Fruit fly (Drosophila melanogaster): ENCODE measurements around the gene CG32793.

Gene CG32793

DNA sequence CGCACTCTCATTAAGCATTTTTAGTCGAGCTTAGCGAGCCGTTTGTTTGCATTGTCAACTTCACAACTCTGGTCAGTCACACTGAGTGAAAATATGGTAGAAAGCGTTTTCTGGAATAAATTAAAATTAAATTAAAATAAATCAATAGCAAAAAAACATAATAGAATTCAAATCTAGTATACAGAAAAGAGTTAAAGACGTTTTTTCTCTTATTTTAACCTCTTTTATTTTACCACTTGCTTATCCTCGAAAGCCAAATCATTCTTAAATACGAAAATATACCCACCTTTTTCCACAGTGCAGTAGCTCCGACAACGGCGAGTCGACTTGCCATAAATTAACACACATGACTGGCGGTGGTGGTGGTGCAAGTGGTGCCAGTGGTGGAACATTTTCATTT lies 22.0 kb downstream of the CG32793 start (continued):
- TF ChIP-seq Hr4 (GFP tag; optimal IDR thresholded peaks at IDR 0.05): peak; percentile 18
- TF ChIP-seq Ets21C (GFP tag; optimal IDR thresholded peaks at IDR 0.05): peak; percentile 0
- TF ChIP-seq spab (GFP tag; optimal IDR thresholded peaks at IDR 0.05): no peak
- TF ChIP-seq vri (GFP tag; optimal IDR thresholded peaks at IDR 0.05): no peak
- TF ChIP-seq Hr38 (GFP tag; optimal IDR thresholded peaks at IDR 0.05): no peak
- no peak for TF ChIP-seq Hr39 (GFP tag; optimal IDR thresholded peaks at IDR 0.05)
- TF ChIP-seq CG6808 (GFP tag; optimal IDR thresholded peaks at IDR 0.05): no peak

DNA sequence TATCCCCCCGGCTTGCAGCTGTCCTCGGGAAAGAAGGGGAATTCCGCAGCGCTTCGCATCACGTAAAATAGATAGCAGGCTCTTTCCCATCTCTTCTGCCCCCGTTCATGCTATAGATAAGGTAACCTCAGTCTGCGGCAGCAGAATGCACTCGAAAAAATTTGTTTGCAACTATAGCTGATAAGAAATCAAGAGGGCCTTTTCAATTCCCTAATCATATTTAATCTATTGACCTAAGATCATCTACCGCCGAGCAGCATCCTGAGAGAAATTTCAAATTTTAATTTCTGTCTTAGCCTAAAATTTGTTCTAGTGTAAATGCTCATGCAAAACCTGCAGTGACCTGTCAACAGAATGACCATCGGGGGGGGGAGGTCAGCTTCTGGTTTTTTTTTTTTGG lies 27.0 kb downstream of the CG32793 start:
- peak; percentile 17 for TF ChIP-seq Met (GFP tag; optimal IDR thresholded peaks at IDR 0.05)
- TF ChIP-seq Eip78C (GFP tag): peak; percentile 54
- no peak for TF ChIP-seq eg (GFP tag; IDR thresholded peaks at IDR 0.05)
- TF ChIP-seq svp (GFP tag): peak; percentile 38
- no peak for TF ChIP-seq CG4318 (GFP tag; optimal IDR thresholded peaks at IDR 0.05)
- TF ChIP-seq CG8319 (GFP tag; optimal IDR thresholded peaks at IDR 0.05): no peak
- no peak for TF ChIP-seq Sox15 (GFP tag; optimal IDR thresholded peaks at IDR 0.05)
- no peak for TF ChIP-seq Hr39 (GFP tag; optimal IDR thresholded peaks at IDR 0.05)
- TF ChIP-seq CG32006 (GFP tag; optimal IDR thresholded peaks at IDR 0.05): no peak
- no peak for TF ChIP-seq CG11294 (GFP tag; IDR thresholded peaks at IDR 0.05)
- no peak for TF ChIP-seq CG8632 (GFP tag; optimal IDR thresholded peaks at IDR 0.05)
- no peak for TF ChIP-seq cyc (GFP tag; optimal IDR thresholded peaks at IDR 0.05)
- TF ChIP-seq Eip75B (GFP tag; optimal IDR thresholded peaks at IDR 0.05): peak; percentile 8
- peak; percentile 11 for TF ChIP-seq CG3919 (GFP tag; optimal IDR thresholded peaks at IDR 0.05)
- peak; percentile 3 for TF ChIP-seq esn (GFP tag; optimal IDR thresholded peaks at IDR 0.05)
- no peak for TF ChIP-seq ss (GFP tag; optimal IDR thresholded peaks at IDR 0.05)

DNA sequence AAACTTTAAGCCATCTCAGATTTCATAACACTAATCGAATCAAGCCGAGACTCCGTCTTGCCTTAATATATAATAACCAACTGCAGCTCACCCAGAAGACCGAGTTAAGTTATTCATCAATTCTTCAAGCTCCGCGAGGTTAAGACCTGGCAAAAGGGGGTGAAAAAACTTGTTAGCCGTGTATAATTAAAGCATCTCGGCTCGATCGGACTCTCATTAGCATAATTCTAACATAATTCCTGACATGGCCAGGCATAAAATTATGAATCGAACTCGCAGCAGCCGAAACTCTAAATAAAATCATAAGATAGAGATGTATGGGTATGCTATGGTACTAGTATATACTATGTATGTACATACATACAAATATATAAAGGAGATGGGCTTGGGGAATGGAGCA lies 33.6 kb downstream of the CG32793 start:
- TF ChIP-seq Sox14 (GFP tag; optimal IDR thresholded peaks at IDR 0.05): no peak
- TF ChIP-seq CG9139 (GFP tag; optimal IDR thresholded peaks at IDR 0.05): no peak
- no peak for TF ChIP-seq pdm3 (GFP tag; optimal IDR thresholded peaks at IDR 0.05)
- TF ChIP-seq CG6808 (GFP tag; optimal IDR thresholded peaks at IDR 0.05): no peak
- no peak for TF ChIP-seq Gug (GFP tag; IDR thresholded peaks at IDR 0.05)
- no peak for TF ChIP-seq CG31627 (GFP tag; optimal IDR thresholded peaks at IDR 0.05)
- no peak for TF ChIP-seq ss (GFP tag; optimal IDR thresholded peaks at IDR 0.05)
- TF ChIP-seq Ets21C (GFP tag; optimal IDR thresholded peaks at IDR 0.05): no peak
- TF ChIP-seq lz (GFP tag; optimal IDR thresholded peaks at IDR 0.05): no peak

DNA sequence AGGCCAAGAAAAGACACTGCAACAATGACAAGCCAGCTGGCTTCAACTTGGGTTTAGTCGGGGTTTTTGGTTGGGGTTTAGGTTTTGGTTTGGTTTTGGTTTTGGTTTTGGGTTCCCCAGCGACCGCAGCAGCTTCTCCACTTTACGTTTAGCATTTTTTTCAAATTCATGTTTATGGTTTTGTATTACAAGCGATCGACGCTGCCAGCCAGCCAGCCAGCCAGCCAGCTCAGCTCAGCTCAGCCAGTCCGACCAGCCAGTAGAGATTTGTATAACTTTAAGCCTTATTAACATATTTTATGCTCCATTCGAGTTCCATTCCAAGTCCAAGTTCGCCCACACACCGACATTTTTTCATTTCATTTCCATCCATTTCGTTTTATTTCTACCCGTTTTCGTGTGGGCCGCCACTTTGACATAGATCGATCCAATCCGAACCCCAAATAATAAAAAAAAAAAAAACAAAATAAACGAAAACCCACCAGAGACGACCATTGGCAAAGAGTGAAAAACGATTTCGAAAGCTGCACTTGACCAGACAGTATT lies 34.3 kb downstream of the CG32793 start:
- TF ChIP-seq spab (GFP tag; optimal IDR thresholded peaks at IDR 0.05) (no peak), CG6163 (GFP tag; IDR thresholded peaks at IDR 0.05) (no peak), CG32006 (GFP tag; optimal IDR thresholded peaks at IDR 0.05) (no peak), CG15336 (GFP tag; IDR thresholded peaks at IDR 0.05) (no peak), Hr39 (GFP tag; optimal IDR thresholded peaks at IDR 0.05) (no peak), CG9139 (GFP tag; optimal IDR thresholded peaks at IDR 0.05) (no peak), CG11902 (GFP tag; optimal IDR thresholded peaks at IDR 0.05) (no peak), esn (GFP tag; optimal IDR thresholded peaks at IDR 0.05) (no peak), pdm3 (GFP tag; optimal IDR thresholded peaks at IDR 0.05) (no peak), ss (GFP tag; optimal IDR thresholded peaks at IDR 0.05) (no peak)

DNA sequence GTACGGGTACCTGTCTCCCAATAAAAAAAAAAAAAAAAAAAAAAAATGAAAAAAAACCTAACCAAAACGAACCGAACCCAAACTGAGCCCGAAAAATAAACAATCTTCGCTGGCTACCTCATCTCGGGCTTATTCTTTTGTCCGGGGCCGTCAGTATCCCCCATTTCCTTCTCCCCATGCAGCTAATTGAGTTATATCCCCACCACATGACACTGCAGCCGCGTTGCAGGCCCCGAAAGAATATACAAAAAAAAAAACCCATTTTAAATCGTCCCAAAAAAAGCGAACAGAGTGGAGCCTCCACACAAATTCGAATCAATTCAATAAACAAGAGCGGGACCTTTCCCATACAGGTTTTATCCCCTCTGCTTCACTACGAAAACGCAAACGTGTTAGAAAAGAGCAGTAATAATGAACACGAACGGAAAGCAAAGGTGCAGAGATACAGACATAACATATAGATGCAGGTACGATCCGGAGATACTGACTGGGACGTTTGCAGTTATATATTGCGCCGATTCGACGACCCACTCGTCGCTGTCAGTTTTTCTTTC lies 35.2 kb downstream of the CG32793 start:
- no peak for TF ChIP-seq Hr39 (GFP tag; optimal IDR thresholded peaks at IDR 0.05)
- no peak for TF ChIP-seq CG6808 (GFP tag; optimal IDR thresholded peaks at IDR 0.05)
- no peak for TF ChIP-seq eg (GFP tag; IDR thresholded peaks at IDR 0.05)
- no peak for TF ChIP-seq CG11902 (GFP tag; optimal IDR thresholded peaks at IDR 0.05)
- no peak for TF ChIP-seq CG11762 (GFP tag; optimal IDR thresholded peaks at IDR 0.05; ENCODE audit: insufficient read depth)
- TF ChIP-seq CG8119 (GFP tag; IDR thresholded peaks at IDR 0.05): no peak
- peak; percentile 24 for TF ChIP-seq CG6854 (GFP tag; optimal IDR thresholded peaks at IDR 0.05)
- TF ChIP-seq lz (GFP tag; optimal IDR thresholded peaks at IDR 0.05): no peak
- no peak for TF ChIP-seq CG3919 (GFP tag; optimal IDR thresholded peaks at IDR 0.05)
- no peak for TF ChIP-seq acj6 (GFP tag; optimal IDR thresholded peaks at IDR 0.05)
- TF ChIP-seq CG1621 (tag; optimal IDR thresholded peaks at IDR 0.05): no peak
- no peak for TF ChIP-seq vri (GFP tag; optimal IDR thresholded peaks at IDR 0.05)
- no peak for TF ChIP-seq spab (GFP tag; optimal IDR thresholded peaks at IDR 0.05)
- TF ChIP-seq Gug (GFP tag; IDR thresholded peaks at IDR 0.05): no peak
- no peak for TF ChIP-seq achi (GFP tag; optimal IDR thresholded peaks at IDR 0.05)
- no peak for TF ChIP-seq pdm3 (GFP tag; optimal IDR thresholded peaks at IDR 0.05)
- TF ChIP-seq svp (GFP tag): peak; percentile 4
- no peak for TF ChIP-seq fkh (GFP tag; optimal IDR thresholded peaks at IDR 0.05)
- peak; percentile 7 for TF ChIP-seq Sox102F (GFP tag; optimal IDR thresholded peaks at IDR 0.05)
- peak; percentile 8 for TF ChIP-seq Eip78C (GFP tag)
- TF ChIP-seq fd59A (GFP tag; optimal IDR thresholded peaks at IDR 0.05): no peak
- no peak for TF ChIP-seq salr (GFP tag; optimal IDR thresholded peaks at IDR 0.05)
- TF ChIP-seq CG6276 (GFP tag; optimal IDR thresholded peaks at IDR 0.05): no peak
